Fruit fly (Drosophila melanogaster): ENCODE data around the gene CG32121.

CG32121 gene

DNA sequence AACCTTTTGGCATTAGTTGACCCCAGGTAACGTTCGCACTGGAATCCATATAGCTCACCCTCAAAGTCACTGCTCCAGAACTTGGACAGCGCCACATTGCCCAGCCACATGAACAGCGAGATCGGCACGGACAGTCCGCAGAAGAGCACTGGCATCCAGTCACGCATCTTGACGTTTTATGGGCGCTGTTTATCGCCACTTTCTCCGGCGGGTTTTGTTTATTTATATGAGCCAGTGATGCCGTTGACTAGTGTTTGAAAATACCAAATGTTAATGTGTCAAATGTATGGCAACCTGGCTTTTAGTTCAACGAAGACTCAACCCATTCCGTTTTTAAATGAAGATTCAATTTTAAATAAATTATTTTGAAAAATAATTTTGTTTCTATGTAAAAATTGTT is 34.5 kb downstream of the CG32121 start, which contains the start of gene CG10171:
Gene CG10171 (minus strand): TSS at position 300 of the 400 bp plus-strand sequence.
- no peak for TF ChIP-seq CG5204 (GFP tag; optimal IDR thresholded peaks at IDR 0.05)
- TF ChIP-seq Mnt (GFP tag; optimal IDR thresholded peaks at IDR 0.05), result no peak
- no peak for TF ChIP-seq CG14711 (tag; optimal IDR thresholded peaks at IDR 0.05)
- no peak for TF ChIP-seq CG7101 (tag; optimal IDR thresholded peaks at IDR 0.05)
- TF ChIP-seq Hr96 (GFP tag; optimal IDR thresholded peaks at IDR 0.05), result no peak
- TF ChIP-seq Clk (GFP tag; optimal IDR thresholded peaks at IDR 0.05), result no peak
- TF ChIP-seq CG12768 (GFP tag; optimal IDR thresholded peaks at IDR 0.05), result no peak
- TF ChIP-seq toe (GFP tag; optimal IDR thresholded peaks at IDR 0.05), result no peak
- TF ChIP-seq cic (GFP tag; optimal IDR thresholded peaks at IDR 0.05), result no peak
- no peak for TF ChIP-seq CG1620 (GFP tag; optimal IDR thresholded peaks at IDR 0.05)
- TF ChIP-seq CG11617 (GFP tag; optimal IDR thresholded peaks at IDR 0.05), result no peak
- no peak for TF ChIP-seq ovo (GFP tag; optimal IDR thresholded peaks at IDR 0.05)
- no peak for TF ChIP-seq Crg-1 (GFP tag; optimal IDR thresholded peaks at IDR 0.05)
- no peak for TF ChIP-seq tj (GFP tag; optimal IDR thresholded peaks at IDR 0.05)
- TF ChIP-seq cnc (optimal IDR thresholded peaks at IDR 0.05), result no peak
- TF ChIP-seq CG33017 (tag; optimal IDR thresholded peaks at IDR 0.05), result no peak
- no peak for TF ChIP-seq CG7045 (GFP tag; optimal IDR thresholded peaks at IDR 0.05)
- no peak for TF ChIP-seq pad (GFP tag; optimal IDR thresholded peaks at IDR 0.05)

DNA sequence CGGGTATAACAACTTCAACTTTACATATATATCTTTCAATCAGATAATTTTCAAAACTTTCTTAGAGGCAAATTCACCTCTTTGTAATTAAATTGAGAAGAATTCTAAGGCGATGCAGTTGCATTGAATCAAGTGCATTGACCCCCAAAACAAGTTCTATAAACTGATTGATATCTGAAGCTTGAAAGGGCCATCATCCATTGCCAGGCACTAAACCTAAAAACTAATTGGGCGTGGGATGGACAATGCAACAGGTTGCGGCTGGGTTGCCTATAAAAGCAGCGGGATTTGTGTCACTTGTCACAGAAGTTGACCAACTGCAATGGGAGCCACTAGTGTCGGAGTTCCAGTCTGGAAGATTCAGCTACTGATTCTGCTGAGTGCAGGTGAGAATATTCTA is 37.6 kb downstream of the CG32121 start, which contains the start of gene CG14110:
Gene CG14110 (plus strand): TSS at position 301 of the 400 bp plus-strand sequence.
- TF ChIP-seq CG1620 (GFP tag; optimal IDR thresholded peaks at IDR 0.05), result no peak
- TF ChIP-seq CG5204 (GFP tag; optimal IDR thresholded peaks at IDR 0.05), result no peak

DNA sequence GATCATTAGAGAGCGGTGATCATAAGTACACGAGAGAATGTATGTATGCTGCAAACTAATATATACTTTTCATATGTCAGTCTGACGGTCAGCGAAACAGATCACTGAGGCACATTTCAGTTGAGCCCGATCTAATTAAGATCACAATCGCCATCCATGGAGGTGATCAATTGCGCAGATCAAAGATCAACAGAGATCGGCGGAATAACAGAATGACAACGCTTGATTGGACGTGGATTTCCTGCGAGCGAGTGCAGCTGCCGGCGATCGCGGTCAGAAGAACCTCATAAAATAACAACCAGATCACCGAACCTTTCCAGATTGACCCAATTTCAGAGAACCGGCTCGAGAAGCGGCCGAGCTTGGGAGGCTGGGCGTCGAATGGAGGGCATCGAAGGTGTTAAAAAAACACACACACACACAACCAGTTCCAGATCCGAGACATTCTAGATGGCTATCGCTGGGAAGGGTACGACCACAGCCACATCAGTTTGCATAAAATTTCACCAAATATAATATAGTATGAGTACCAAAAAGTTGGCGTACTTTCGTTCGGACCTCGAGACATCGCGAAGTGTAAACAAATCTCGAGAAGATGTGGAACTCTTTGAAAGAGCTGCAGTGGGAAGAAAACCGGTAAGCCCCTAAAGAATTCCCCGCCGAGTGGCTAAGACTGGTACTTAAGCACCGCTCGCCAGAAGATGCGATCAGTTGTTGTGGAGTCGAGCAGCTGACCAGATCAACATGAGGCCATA is 39.9 kb downstream of the CG32121 start, which contains the start of gene ImpL1:
Gene ImpL1 (plus strand): TSS at position 705 of the 755 bp plus-strand sequence.
- TF ChIP-seq bab1 (GFP tag; optimal IDR thresholded peaks at IDR 0.05) (no peak), CG14711 (tag; optimal IDR thresholded peaks at IDR 0.05) (no peak), CG7045 (GFP tag; optimal IDR thresholded peaks at IDR 0.05) (no peak), Hr96 (GFP tag; optimal IDR thresholded peaks at IDR 0.05) (no peak), CG5204 (GFP tag; optimal IDR thresholded peaks at IDR 0.05) (no peak)

DNA sequence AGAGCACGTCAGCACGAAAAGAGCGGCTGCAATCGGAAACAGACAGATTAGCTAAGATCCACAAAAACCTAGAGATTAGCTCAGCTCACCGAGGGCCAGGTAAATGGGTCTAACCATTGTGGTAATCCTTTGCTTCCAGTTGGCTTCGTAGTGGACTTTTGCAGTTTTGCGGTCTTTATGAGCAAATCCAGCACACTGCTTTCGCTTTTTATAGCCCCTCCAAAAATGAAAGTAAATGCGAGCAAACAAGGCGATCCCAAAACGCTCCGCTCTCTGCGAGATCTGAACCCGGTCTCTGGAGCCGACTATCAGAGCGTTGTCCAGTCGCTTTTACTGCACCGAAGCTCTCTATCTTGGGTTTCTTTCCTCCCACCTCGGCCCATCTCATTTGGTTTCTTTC is 41.0 kb downstream of the CG32121 start, which contains the start of gene CG14107:
Gene CG14107 (minus strand): TSS at position 187 of the 400 bp plus-strand sequence.
- no peak for TF ChIP-seq CG7045 (GFP tag; optimal IDR thresholded peaks at IDR 0.05)
- TF ChIP-seq CG14711 (tag; optimal IDR thresholded peaks at IDR 0.05), result no peak
- no peak for TF ChIP-seq CG11617 (GFP tag; optimal IDR thresholded peaks at IDR 0.05)
- no peak for TF ChIP-seq CG7101 (tag; optimal IDR thresholded peaks at IDR 0.05)
- TF ChIP-seq pad (GFP tag; optimal IDR thresholded peaks at IDR 0.05), result no peak
- TF ChIP-seq bab1 (GFP tag; optimal IDR thresholded peaks at IDR 0.05), result no peak
- TF ChIP-seq cic (GFP tag; optimal IDR thresholded peaks at IDR 0.05), result no peak
- no peak for TF ChIP-seq Clk (GFP tag; optimal IDR thresholded peaks at IDR 0.05)
- no peak for TF ChIP-seq kay (GFP tag; ENCODE audit: borderline replicate concordance)

DNA sequence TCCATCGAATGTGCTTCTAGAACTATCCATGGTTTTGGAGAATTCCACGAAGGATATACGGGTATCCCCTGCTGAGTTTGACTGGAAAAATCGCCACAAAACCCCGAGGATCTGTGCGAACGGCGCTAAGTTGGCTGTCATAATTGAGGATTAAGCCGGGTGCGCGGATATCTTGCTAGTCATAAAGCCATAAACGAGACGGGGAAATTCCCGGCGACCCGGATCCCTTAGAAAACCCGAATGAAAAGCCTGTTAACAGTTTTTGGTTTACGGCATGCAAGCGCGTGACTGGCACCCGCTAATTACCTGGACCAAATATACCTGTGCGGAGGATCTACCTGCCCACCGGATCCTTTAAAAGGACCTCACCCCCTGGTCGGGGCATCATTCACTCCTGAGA is 43.9 kb downstream of the CG32121 start, which contains the start of gene SNCF:
Gene SNCF (plus strand): TSS at position 382 of the 400 bp plus-strand sequence.
- TF ChIP-seq toe (GFP tag; optimal IDR thresholded peaks at IDR 0.05) (no peak), CG11617 (GFP tag; optimal IDR thresholded peaks at IDR 0.05) (no peak), CG14711 (tag; optimal IDR thresholded peaks at IDR 0.05) (no peak), ovo (GFP tag; optimal IDR thresholded peaks at IDR 0.05) (no peak), CG1620 (GFP tag; optimal IDR thresholded peaks at IDR 0.05) (no peak), kay (GFP tag; ENCODE audit: borderline replicate concordance) (no peak), bab1 (GFP tag; optimal IDR thresholded peaks at IDR 0.05) (no peak), cnc (optimal IDR thresholded peaks at IDR 0.05) (no peak), CG33017 (tag; optimal IDR thresholded peaks at IDR 0.05) (no peak), pad (GFP tag; optimal IDR thresholded peaks at IDR 0.05) (no peak), Hr96 (GFP tag; optimal IDR thresholded peaks at IDR 0.05) (no peak), cic (GFP tag; optimal IDR thresholded peaks at IDR 0.05) (no peak), CG12768 (GFP tag; optimal IDR thresholded peaks at IDR 0.05) (no peak), CG5204 (GFP tag; optimal IDR thresholded peaks at IDR 0.05) (no peak)

DNA sequence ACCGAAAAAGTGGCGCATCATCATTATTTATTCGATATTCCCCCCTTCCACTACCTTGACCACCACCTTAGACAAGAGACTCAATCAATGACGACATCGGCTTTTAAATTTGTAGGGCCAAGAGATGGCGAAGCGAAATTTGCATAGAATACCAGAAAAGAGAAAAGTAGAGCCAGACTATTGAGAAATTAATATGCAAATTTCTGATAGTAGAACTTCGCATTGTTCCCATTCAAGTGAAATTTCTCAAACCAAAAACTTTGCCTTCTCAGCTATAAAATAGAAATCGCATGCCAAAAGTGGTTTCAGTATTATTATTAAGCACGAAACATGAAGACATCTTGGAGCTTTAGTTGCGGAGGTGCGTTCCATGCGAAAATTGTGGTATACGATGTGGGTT is 44.5 kb downstream of the CG32121 start, which contains the start of gene CG14111:
Gene CG14111 (plus strand): TSS at position 301 of the 400 bp plus-strand sequence.
- TF ChIP-seq CG11617 (GFP tag; optimal IDR thresholded peaks at IDR 0.05) (no peak), Crg-1 (GFP tag; optimal IDR thresholded peaks at IDR 0.05) (no peak), Mnt (GFP tag; optimal IDR thresholded peaks at IDR 0.05) (no peak), CG1620 (GFP tag; optimal IDR thresholded peaks at IDR 0.05) (no peak), ovo (GFP tag; optimal IDR thresholded peaks at IDR 0.05) (no peak), bab1 (GFP tag; optimal IDR thresholded peaks at IDR 0.05) (no peak), CG7101 (tag; optimal IDR thresholded peaks at IDR 0.05) (no peak), pad (GFP tag; optimal IDR thresholded peaks at IDR 0.05) (no peak), CG33017 (tag; optimal IDR thresholded peaks at IDR 0.05) (no peak), tj (GFP tag; optimal IDR thresholded peaks at IDR 0.05) (no peak), toe (GFP tag; optimal IDR thresholded peaks at IDR 0.05) (no peak), kay (GFP tag; ENCODE audit: borderline replicate concordance) (no peak), CG7045 (GFP tag; optimal IDR thresholded peaks at IDR 0.05) (no peak), CG12768 (GFP tag; optimal IDR thresholded peaks at IDR 0.05) (no peak), cnc (optimal IDR thresholded peaks at IDR 0.05) (no peak), CG5204 (GFP tag; optimal IDR thresholded peaks at IDR 0.05) (no peak), cic (GFP tag; optimal IDR thresholded peaks at IDR 0.05) (no peak), Clk (GFP tag; optimal IDR thresholded peaks at IDR 0.05) (no peak)

All from whole organism, adult.